Fruit fly (Drosophila melanogaster) whole organism, pupa: ENCODE results near the gene aub.

Source experiments
- CG17806 ChIP-seq: fragments of 200-800 bp; sonication (Bioruptor generic); optimal IDR thresholded peaks from 2 replicates; lab custom pipeline; 2018; ENCODE audit warnings: missing biosample characterization, mild to moderate bottlenecking, missing genetic modification characterization, moderate library complexity
- CG32121 ChIP-seq: fragments of 200-800 bp; sonication (Bioruptor generic); IDR thresholded peaks from 2 replicates; pipeline ENCODE4 v1.3.6; 2022; ENCODE audit warnings: missing biosample characterization, missing genetic modification characterization
- CG34367 ChIP-seq: fragments of 200-800 bp; sonication (Bioruptor generic); optimal IDR thresholded peaks from 2 replicates; lab custom pipeline; 2018; ENCODE audit warnings: missing biosample characterization, mild to moderate bottlenecking, missing genetic modification characterization
- CG4496 ChIP-seq: fragments of 200-800 bp; sonication (Bioruptor generic); IDR thresholded peaks from 3 replicates; pipeline ENCODE4 v1.3.6; 2022; ENCODE audit warnings: missing biosample characterization, missing genetic modification characterization
- CG8159 ChIP-seq: fragments of 200-800 bp; sonication (Bioruptor generic); optimal IDR thresholded peaks from 3 replicates; lab custom pipeline; 2018; ENCODE audit warnings: missing biosample characterization, mild to moderate bottlenecking, missing genetic modification characterization, moderate library complexity
- CG9948 ChIP-seq: fragments of 200-800 bp; sonication (Bioruptor generic); optimal IDR thresholded peaks from 2 replicates; lab custom pipeline; 2018; ENCODE audit warnings: missing biosample characterization, mild to moderate bottlenecking, missing genetic modification characterization, moderate library complexity
- EcR ChIP-seq: fragments of 200-800 bp; sonication (Bioruptor generic); optimal IDR thresholded peaks from 3 replicates; lab custom pipeline; 2019; ENCODE audit warnings: missing biosample characterization, missing genetic modification characterization, mild to moderate bottlenecking, moderate library complexity, missing genetic modification reagents
- Pif1A ChIP-seq: fragments of 200-800 bp; sonication (Bioruptor generic); optimal IDR thresholded peaks from 3 replicates; lab custom pipeline; 2016; ENCODE audit warnings: missing biosample characterization, missing genetic modification characterization
- Pif1B ChIP-seq: fragments of 200-800 bp; sonication (Bioruptor generic); optimal IDR thresholded peaks from 3 replicates; lab custom pipeline; 2016; ENCODE audit warnings: missing biosample characterization, missing genetic modification characterization
- Snoo ChIP-seq: fragments of 200-800 bp; sonication (Bioruptor generic); optimal IDR thresholded peaks from 3 replicates; lab custom pipeline; 2017; ENCODE audit warnings: missing biosample characterization, mild to moderate bottlenecking, missing genetic modification characterization, inconsistent platforms
- fd96Ca ChIP-seq: fragments of 200-800 bp; sonication (Bioruptor generic); IDR thresholded peaks from 3 replicates; pipeline ENCODE4 v1.3.6; 2022; ENCODE audit warnings: missing biosample characterization, missing genetic modification characterization
- gl ChIP-seq: fragments of 200-800 bp; sonication (Bioruptor generic); optimal IDR thresholded peaks from 2 replicates; lab custom pipeline; 2018; ENCODE audit warnings: missing biosample characterization, mild to moderate bottlenecking, missing genetic modification characterization
- rn ChIP-seq: fragments of 200-800 bp; sonication (Bioruptor generic); IDR thresholded peaks from 2 replicates; pipeline ENCODE4 v1.3.6; 2022; ENCODE audit warnings: missing biosample characterization, missing genetic modification characterization

DNA sequence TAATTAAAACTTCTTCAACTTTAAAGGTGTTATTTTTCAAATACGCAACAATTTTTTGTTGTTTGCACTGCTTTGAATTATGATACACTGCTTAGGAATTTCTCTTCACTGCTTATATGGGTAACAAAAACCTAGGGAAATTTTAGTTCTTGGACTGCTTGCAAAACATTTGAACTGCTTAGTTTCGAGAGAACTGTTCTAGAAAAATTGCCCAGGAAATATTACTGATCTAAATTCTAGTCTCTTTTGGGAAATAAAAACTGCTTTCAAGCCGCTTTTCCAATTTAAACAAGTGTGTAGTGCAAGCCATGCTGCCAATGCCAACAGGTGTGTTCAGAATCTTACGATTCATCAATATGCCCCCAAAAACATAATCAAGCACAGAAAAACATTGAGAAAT, 36.8 kb downstream of the aub start:
- no peak for TF ChIP-seq CG8159
- TF ChIP-seq CG34367 (tag; lab: Kevin White, UChicago): no peak
- TF ChIP-seq Pif1A (GFP tag; lab: Kevin White, UChicago): no peak
- no peak for TF ChIP-seq gl
- TF ChIP-seq fd96Ca (GFP tag; lab: Robert Waterston, UW): no peak
- no peak for TF ChIP-seq CG9948
- TF ChIP-seq Pif1B: no peak
- TF ChIP-seq CG4496 (GFP tag; lab: Robert Waterston, UW): no peak
- no peak for TF ChIP-seq rn (GFP tag; lab: Robert Waterston, UW)
- no peak for TF ChIP-seq CG17806 (tag; lab: Kevin White, UChicago)
- TF ChIP-seq CG32121 (GFP tag; lab: Robert Waterston, UW): no peak
- TF ChIP-seq Snoo (tag; lab: Kevin White, UChicago): no peak
- no peak for TF ChIP-seq EcR (GFP tag; lab: Kevin White, UChicago)
